Worm (Caenorhabditis elegans): ENCODE data around the gene ZK1307.9.
A peak's percentile ranks its signal among the peaks of the same experiment; 100 is the strongest.

ZK1307.9 gene

ce11 chrII:9617039-9617901, 32.0 kb upstream of the ZK1307.9 start, which contains the start of gene hal-3 (continued):
- no peak for TF ChIP-seq ctbp-1 (GFP tag; IDR thresholded peaks at IDR 0.05)
- no peak for TF ChIP-seq fkh-10 (GFP tag; optimal IDR thresholded peaks at IDR 0.05)
- no peak for TF ChIP-seq nhr-77 (tag; optimal IDR thresholded peaks at IDR 0.05)
- TF ChIP-seq dve-1 (tag; optimal IDR thresholded peaks at IDR 0.05; ENCODE audit: insufficient read depth), result no peak
- no peak for TF ChIP-seq ces-1 (GFP tag; optimal IDR thresholded peaks at IDR 0.05)
- TF ChIP-seq zip-2 (tag; optimal IDR thresholded peaks at IDR 0.05), result no peak
- TF ChIP-seq arid-1 (GFP tag; conservative IDR thresholded peaks at IDR 0.05), result peak; percentile 47; the same call in 1 of the 2 replicates
- TF ChIP-seq zfp-2 (tag; optimal IDR thresholded peaks at IDR 0.05), result no peak
- TF ChIP-seq hlh-30 (tag; optimal IDR thresholded peaks at IDR 0.05; ENCODE audit: insufficient read depth), result no peak

- TF ChIP-seq unc-130 (GFP tag; optimal IDR thresholded peaks at IDR 0.05) (no peak), arid-1 (GFP tag; conservative IDR thresholded peaks at IDR 0.05) (no peak), dmd-6 (GFP tag; IDR thresholded peaks at IDR 0.05) (peak; percentile 19; the same call in 1 of the 2 replicates), ceh-44 (GFP tag; IDR thresholded peaks at IDR 0.05) (0 out of 2 replicates have a peak, but pooled peaks have one; percentile 7), duxl-1 (tag; optimal IDR thresholded peaks at IDR 0.05; ENCODE audit: poor library complexity) (peak; percentile 10), dve-1 (tag; optimal IDR thresholded peaks at IDR 0.05; ENCODE audit: insufficient read depth) (no peak), nhr-28 (tag; optimal IDR thresholded peaks at IDR 0.05) (no peak), egl-27 (tag; optimal IDR thresholded peaks at IDR 0.05) (no peak), snpc-1.2 (GFP tag; IDR thresholded peaks at IDR 0.05) (no peak), nhr-76 (tag; optimal IDR thresholded peaks at IDR 0.05) (no peak), fos-1 (tag; optimal IDR thresholded peaks at IDR 0.05) (peak; percentile 27), nhr-77 (tag; optimal IDR thresholded peaks at IDR 0.05) (no peak), hlh-30 (tag; optimal IDR thresholded peaks at IDR 0.05; ENCODE audit: insufficient read depth) (no peak), snpc-4 (tag; optimal IDR thresholded peaks at IDR 0.05) (no peak), nhr-25 (tag; optimal IDR thresholded peaks at IDR 0.05; ENCODE audit: borderline replicate concordance, insufficient read depth) (no peak), aha-1 (tag) (peak; percentile 76), lin-15B (tag; optimal IDR thresholded peaks at IDR 0.05) (peak; percentile 12), gei-8 (GFP tag; optimal IDR thresholded peaks at IDR 0.05) (no peak)
These were observed 31.4 kb upstream of the ZK1307.9 start for ce11 chrII:9617902-9618245.

DNA sequence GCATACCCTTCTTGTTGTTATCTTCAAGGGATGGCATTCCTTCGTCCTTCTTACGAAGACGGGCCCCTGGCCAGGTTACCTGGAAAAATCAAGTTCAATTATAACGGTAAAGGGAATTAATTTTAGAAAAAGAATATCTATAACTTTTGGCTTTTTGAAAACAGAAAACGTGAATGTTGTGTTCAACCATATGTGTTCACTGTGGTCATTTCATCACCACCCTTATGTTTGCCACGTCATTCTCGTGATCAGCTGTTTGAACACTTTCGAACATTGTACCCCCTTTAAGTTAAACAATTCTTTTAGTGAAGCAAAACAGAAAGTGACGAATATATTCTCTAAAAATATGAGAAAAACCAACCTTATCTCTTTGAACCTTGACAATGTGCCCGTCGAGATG, 30.5 kb upstream of the ZK1307.9 start:
- TF ChIP-seq vab-7 (GFP tag; IDR thresholded peaks at IDR 0.05) (no peak), lim-7 (GFP tag; IDR thresholded peaks at IDR 0.05) (peak; percentile 31; the same call in 1 of the 2 replicates), F37D6.2 (tag; optimal IDR thresholded peaks at IDR 0.05) (no peak), unc-62 (GFP tag; optimal IDR thresholded peaks at IDR 0.05 in 1 of 2) (no peak), unc-62 (tag; optimal IDR thresholded peaks at IDR 0.05) (no peak), hmg-1.1 (GFP tag; IDR thresholded peaks at IDR 0.05) (no peak), sdz-12 (GFP tag; optimal IDR thresholded peaks at IDR 0.05) (no peak), ZK337.2 (GFP tag; IDR thresholded peaks at IDR 0.05) (no peak), madf-9 (GFP tag; conservative IDR thresholded peaks at IDR 0.05) (no peak), F49E8.2 (tag; optimal IDR thresholded peaks at IDR 0.05; ENCODE audit: borderline replicate concordance) (no peak), daf-12 (tag; optimal IDR thresholded peaks at IDR 0.05) (no peak), nhr-76 (tag; optimal IDR thresholded peaks at IDR 0.05) (no peak), Y75B8A.6 (GFP tag; IDR thresholded peaks at IDR 0.05) (0 out of 2 replicates have a peak, but pooled peaks have one; percentile 32), T20F7.1 (GFP tag; optimal IDR thresholded peaks at IDR 0.05) (no peak), daf-19 (GFP tag; conservative IDR thresholded peaks at IDR 0.05) (no peak), dmd-9 (GFP tag; IDR thresholded peaks at IDR 0.05) (no peak)
